Worm (Caenorhabditis elegans) whole organism, L4/young adult: ENCODE results near the gene K11C4.1.

Experiments used
- dao-5 ChIP-seq: sonication (generic microtip); optimal IDR thresholded peaks from 2 replicates; lab custom pipeline; 2016; ENCODE audit warnings: missing genotype, missing genetic modification characterization, moderate library complexity, missing compliant biosample characterization
- him-1 ChIP-seq: sonication (generic microtip); optimal IDR thresholded peaks from 2 replicates; lab custom pipeline; 2016; ENCODE audit warnings: missing genotype, missing genetic modification reagents, missing genetic modification characterization, missing compliant biosample characterization

DNA sequence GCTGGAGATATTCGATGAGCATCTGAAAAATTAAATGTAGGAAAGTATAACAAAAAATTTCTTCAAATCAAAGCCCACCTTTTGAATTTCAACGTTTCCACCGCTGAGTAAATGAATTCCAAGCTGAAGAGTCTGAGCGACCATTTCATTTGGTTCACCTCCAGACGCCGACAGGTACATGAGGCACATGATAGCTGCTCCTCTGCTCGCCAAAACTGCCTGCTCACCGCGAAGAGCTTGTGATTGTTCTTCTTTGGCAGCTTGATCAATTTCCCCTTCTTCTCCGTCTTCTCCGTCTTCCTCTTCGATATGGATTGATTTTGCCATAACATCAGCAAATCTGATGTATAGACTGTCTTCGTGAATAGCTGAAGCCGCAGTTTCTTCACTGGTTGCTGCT lies 9.6 kb downstream of the K11C4.1 start:
- TF ChIP-seq dao-5 (tag; lab: Kevin White, UChicago) (no peak), him-1 (tag; lab: Kevin White, UChicago) (no peak)
